Worm (Caenorhabditis elegans) whole organism, L4 larva: Measurements from ENCODE around the gene T19D7.5.

Source experiments
- R02D3.7 ChIP-seq: fragments of 150-350 bp; sonication (generic microtip); optimal IDR thresholded peaks from 3 replicates; lab custom pipeline; 2014; ENCODE audit warnings: missing biosample characterization, missing genetic modification characterization
- ZK546.5 ChIP-seq, 2 experiments: sonication (generic microtip); optimal IDR thresholded peaks; 2 replicates each; lab custom pipeline; 2017; ENCODE audit warnings: missing biosample characterization in 2 of 2, missing genetic modification characterization in 2 of 2
- fos-1 ChIP-seq: fragments of 150-350 bp; optimal IDR thresholded peaks from 2 replicates; lab custom pipeline; 2014; ENCODE audit warnings: missing biosample characterization, missing genetic modification characterization
- hif-1 ChIP-seq, 2 experiments: sonication (generic microtip); optimal IDR thresholded peaks; 2 replicates each; lab custom pipeline; 2016 to 2017; ENCODE audit warnings: missing compliant biosample characterization in 2 of 2, missing genetic modification characterization in 2 of 2, missing genetic modification reagents in 2 of 2, missing genotype in 2 of 2, mild to moderate bottlenecking in 1 of 2
- lin-39 ChIP-seq: fragments of 150-350 bp; optimal IDR thresholded peaks from 2 replicates; lab custom pipeline; 2014; ENCODE audit warnings: missing biosample characterization, missing genetic modification reagents, missing genetic modification characterization
- lsy-2 ChIP-seq, 2 experiments: fragments of 150-350 bp in 1 of 2; sonication (generic microtip) in 1 of 2; optimal IDR thresholded peaks; 2 replicates each; lab custom pipeline; 2014 to 2017; ENCODE audit warnings: missing biosample characterization in 2 of 2, missing genetic modification characterization in 2 of 2
- nhr-111 ChIP-seq: fragments of 200-800 bp; sonication (Bioruptor generic); optimal IDR thresholded peaks from 2 replicates; lab custom pipeline; 2018; ENCODE audit warnings: mild to moderate bottlenecking, missing genetic modification characterization, missing compliant biosample characterization
- nhr-42 ChIP-seq: fragments of 200-800 bp; sonication (Bioruptor generic); IDR thresholded peaks from 2 replicates; pipeline ENCODE4 v1.3.6; 2022; ENCODE audit warnings: missing genetic modification characterization, missing compliant biosample characterization
- nhr-77 ChIP-seq: fragments of 150-350 bp; optimal IDR thresholded peaks from 2 replicates; lab custom pipeline; 2014; ENCODE audit warnings: missing biosample characterization, missing genetic modification characterization
- unc-39 ChIP-seq: sonication (generic microtip); optimal IDR thresholded peaks from 2 replicates; lab custom pipeline; 2017; ENCODE audit warnings: missing biosample characterization, missing genetic modification characterization

DNA sequence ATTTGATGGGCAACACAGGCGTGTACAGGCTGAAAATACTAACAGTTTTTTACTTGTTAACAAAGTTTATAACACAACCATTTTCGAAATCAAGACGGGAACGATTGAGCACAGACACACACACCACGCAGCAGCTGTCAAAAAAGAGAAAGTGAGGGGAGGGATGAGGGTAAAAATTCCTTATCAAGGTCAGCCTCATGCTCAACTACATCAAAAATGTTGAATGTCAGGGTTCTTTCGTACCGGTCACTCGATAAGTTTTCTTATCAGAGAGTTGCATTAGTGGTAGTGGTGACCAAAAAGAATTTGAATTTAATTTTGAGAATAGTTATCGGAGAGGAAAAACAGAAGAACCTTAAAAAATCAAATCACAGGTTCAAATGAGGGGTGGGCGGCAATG is 4.6 kb upstream of the T19D7.5 start, which contains the start of gene T19D7.6:
- TF ChIP-seq nhr-42, result no peak
- no peak for TF ChIP-seq nhr-111
- no peak for TF ChIP-seq ZK546.5 (tag; optimal IDR thresholded peaks at IDR 0.05; lab: Kevin White, UChicago)
- TF ChIP-seq hif-1 (tag; optimal IDR thresholded peaks at IDR 0.05; lab: Kevin White, UChicago), result no peak
- no peak for TF ChIP-seq nhr-77 (tag; lab: Kevin White, UChicago)
- no peak for TF ChIP-seq lin-39 (tag; lab: Kevin White, UChicago)
- TF ChIP-seq unc-39 (tag; lab: Kevin White, UChicago), result no peak
- TF ChIP-seq lsy-2 (tag; optimal IDR thresholded peaks at IDR 0.05; lab: Kevin White, UChicago), result no peak
- no peak for TF ChIP-seq fos-1
- no peak for TF ChIP-seq R02D3.7 (tag; lab: Kevin White, UChicago)
